Worm (Caenorhabditis elegans): Measurements from ENCODE around the gene T24F1.4.

- TF ChIP-seq dao-5 (tag; optimal IDR thresholded peaks at IDR 0.05) = no peak
- no peak for TF ChIP-seq W03F9.2 (tag; optimal IDR thresholded peaks at IDR 0.05)
- TF ChIP-seq him-1 (tag; optimal IDR thresholded peaks at IDR 0.05) = no peak
Measured at ce11 chrII:11276879-11277278, 37.2 kb downstream of the T24F1.4 start.

Data from whole organism, L4/young adult.